Worm (Caenorhabditis elegans): ENCODE results near the gene Y41C4A.9.

ce11 chrIII:11683038-11683437, 35.4 kb downstream of the Y41C4A.9 start:
- TF ChIP-seq fkh-8 (tag; optimal IDR thresholded peaks at IDR 0.05) (no peak), lsy-2 (tag; optimal IDR thresholded peaks at IDR 0.05) (no peak), ceh-82 (tag; optimal IDR thresholded peaks at IDR 0.05) (no peak), ceh-8 (GFP tag; optimal IDR thresholded peaks at IDR 0.05) (no peak), pqm-1 (tag; optimal IDR thresholded peaks at IDR 0.05) (no peak), fkh-4 (tag; optimal IDR thresholded peaks at IDR 0.05; ENCODE audit: borderline replicate concordance) (no peak), nhr-47 (tag; optimal IDR thresholded peaks at IDR 0.05) (no peak), hlh-17 (GFP tag; optimal IDR thresholded peaks at IDR 0.05; ENCODE audit: borderline replicate concordance) (no peak), sox-4 (tag; optimal IDR thresholded peaks at IDR 0.05) (no peak), rnt-1 (tag; optimal IDR thresholded peaks at IDR 0.05) (no peak)
